Worm (Caenorhabditis elegans) whole organism, L4 larva: ENCODE results near the gene icln-1.
A peak's percentile ranks its signal among the peaks of the same experiment; 100 is the strongest.

Source experiments
- F49E8.2 ChIP-seq: sonication (generic microtip); optimal IDR thresholded peaks from 2 replicates; lab custom pipeline; 2016; ENCODE audit warnings: missing compliant biosample characterization, mild to moderate bottlenecking, missing genetic modification characterization, borderline replicate concordance
- T20F7.1 ChIP-seq: fragments of 200-800 bp; sonication (Bioruptor generic); optimal IDR thresholded peaks from 2 replicates; lab custom pipeline; 2018; ENCODE audit warnings: mild to moderate bottlenecking, missing genetic modification characterization, missing compliant biosample characterization
- T26A8.4 ChIP-seq: fragments of 200-800 bp; sonication (Bioruptor generic); IDR thresholded peaks from 2 replicates; pipeline ENCODE4 v1.3.6; 2022; ENCODE audit warnings: missing genetic modification characterization, missing compliant biosample characterization
- Y75B8A.6 ChIP-seq: fragments of 200-800 bp; sonication (Bioruptor generic); IDR thresholded peaks from 2 replicates; pipeline ENCODE4 v1.3.6; 2022; ENCODE audit warnings: missing genetic modification reagents, missing genetic modification characterization, missing compliant biosample characterization
- aha-1 ChIP-seq: fragments of 150-350 bp; peaks from one replicate; lab custom pipeline; 2014; ENCODE audit warnings: missing biosample characterization, missing genetic modification characterization
- aly-2 ChIP-seq: sonication (generic microtip); optimal IDR thresholded peaks from 2 replicates; lab custom pipeline; 2018; ENCODE audit warnings: missing biosample characterization, missing genetic modification characterization
- attf-4 ChIP-seq: sonication (generic microtip); optimal IDR thresholded peaks from 3 replicates; lab custom pipeline; 2017; ENCODE audit warnings: missing biosample characterization, missing genetic modification characterization
- ceh-28 ChIP-seq: fragments of 150-350 bp; optimal IDR thresholded peaks from 2 replicates; lab custom pipeline; 2014; ENCODE audit warnings: missing biosample characterization, missing genetic modification reagents, missing genetic modification characterization
- ceh-32 ChIP-seq: sonication (generic microtip); optimal IDR thresholded peaks from 2 replicates; lab custom pipeline; 2016; ENCODE audit warnings: mild to moderate bottlenecking, missing genetic modification characterization, missing compliant biosample characterization; ENCODE audit not compliant: poor library complexity
- ceh-82 ChIP-seq: sonication (generic microtip); optimal IDR thresholded peaks from 2 replicates; lab custom pipeline; 2017; ENCODE audit warnings: missing biosample characterization, missing genetic modification characterization
- cey-2 ChIP-seq: sonication (generic microtip); optimal IDR thresholded peaks from 3 replicates; lab custom pipeline; 2017; ENCODE audit warnings: missing genetic modification characterization, mild to moderate bottlenecking, missing compliant biosample characterization, antibody characterized with exemption, borderline replicate concordance; ENCODE audit not compliant: insufficient read depth
- ctbp-1 ChIP-seq: fragments of 200-800 bp; sonication (Bioruptor generic); IDR thresholded peaks from 2 replicates; pipeline ENCODE4 v1.3.6; 2022; ENCODE audit warnings: missing genetic modification reagents, missing genetic modification characterization, missing compliant biosample characterization
- daf-12 ChIP-seq: fragments of 150-350 bp; optimal IDR thresholded peaks from 2 replicates; lab custom pipeline; 2014; ENCODE audit warnings: missing biosample characterization, missing genetic modification reagents, missing genetic modification characterization
- daf-16 ChIP-seq, 3 experiments: sonication (generic microtip); optimal IDR thresholded peaks; 2 replicates each; lab custom pipeline; 2016 to 2017; ENCODE audit warnings: missing genetic modification characterization in 3 of 3, missing genetic modification reagents in 3 of 3, mild to moderate bottlenecking in 2 of 3, missing compliant biosample characterization in 2 of 3, missing biosample characterization in 1 of 3, moderate library complexity in 1 of 3
- duxl-1 ChIP-seq: sonication (generic microtip); optimal IDR thresholded peaks from 2 replicates; lab custom pipeline; 2016; ENCODE audit warnings: mild to moderate bottlenecking, missing genetic modification characterization, moderate library complexity, missing compliant biosample characterization; ENCODE audit not compliant: poor library complexity
- egl-43 ChIP-seq: fragments of 200-800 bp; sonication (Bioruptor generic); IDR thresholded peaks from 2 replicates; pipeline ENCODE4 v1.3.6; 2022; ENCODE audit warnings: missing genetic modification reagents, missing genetic modification characterization, missing compliant biosample characterization
- hif-1 ChIP-seq, 2 experiments: sonication (generic microtip); optimal IDR thresholded peaks; 2 replicates each; lab custom pipeline; 2016 to 2017; ENCODE audit warnings: missing compliant biosample characterization in 2 of 2, missing genetic modification characterization in 2 of 2, missing genetic modification reagents in 2 of 2, missing genotype in 2 of 2, mild to moderate bottlenecking in 1 of 2
- hlh-11 ChIP-seq: fragments of 200-800 bp; sonication (Bioruptor generic); optimal IDR thresholded peaks from 2 replicates; lab custom pipeline; 2018; ENCODE audit warnings: mild to moderate bottlenecking, missing genetic modification characterization, missing compliant biosample characterization
- lim-7 ChIP-seq: fragments of 200-800 bp; sonication (Bioruptor generic); IDR thresholded peaks from 2 replicates; pipeline ENCODE4 v1.3.6; 2022; ENCODE audit warnings: missing genetic modification characterization, missing compliant biosample characterization
- lin-1 ChIP-seq: fragments of 200-800 bp; sonication (Bioruptor generic); IDR thresholded peaks from 2 replicates; pipeline ENCODE4 v1.3.6; 2022; ENCODE audit warnings: missing genetic modification reagents, missing genetic modification characterization, missing compliant biosample characterization
- lin-15B ChIP-seq: fragments of 150-350 bp; sonication (generic microtip); optimal IDR thresholded peaks from 3 replicates; lab custom pipeline; 2014; ENCODE audit warnings: missing biosample characterization, missing genetic modification characterization
- lin-39 ChIP-seq: fragments of 150-350 bp; optimal IDR thresholded peaks from 2 replicates; lab custom pipeline; 2014; ENCODE audit warnings: missing biosample characterization, missing genetic modification reagents, missing genetic modification characterization
- lir-3 ChIP-seq: sonication (generic microtip); optimal IDR thresholded peaks from 2 replicates; lab custom pipeline; 2016; ENCODE audit warnings: mild to moderate bottlenecking, missing genetic modification characterization, missing compliant biosample characterization
- lsy-2 ChIP-seq, 2 experiments: fragments of 150-350 bp in 1 of 2; sonication (generic microtip) in 1 of 2; optimal IDR thresholded peaks; 2 replicates each; lab custom pipeline; 2014 to 2017; ENCODE audit warnings: missing biosample characterization in 2 of 2, missing genetic modification characterization in 2 of 2
- madf-5 ChIP-seq, 2 experiments: fragments of 200-800 bp; sonication (Bioruptor generic); IDR thresholded peaks; 2 replicates each; pipeline ENCODE4 v1.3.6; 2022; ENCODE audit warnings: missing compliant biosample characterization in 2 of 2, missing genetic modification characterization in 2 of 2
- mdl-1 ChIP-seq, 2 experiments: fragments of 150-350 bp in 1 of 2; sonication (generic microtip) in 1 of 2; optimal IDR thresholded peaks; 2 replicates each; lab custom pipeline; 2014 to 2017; ENCODE audit warnings: missing biosample characterization in 2 of 2, missing genetic modification characterization in 2 of 2
- mep-1 ChIP-seq: fragments of 150-350 bp; sonication (generic microtip); optimal IDR thresholded peaks from 3 replicates; lab custom pipeline; 2014; ENCODE audit warnings: missing biosample characterization, missing genetic modification characterization
- mxl-3 ChIP-seq: fragments of 200-800 bp; sonication (Bioruptor generic); optimal IDR thresholded peaks from 2 replicates; lab custom pipeline; 2018; ENCODE audit warnings: mild to moderate bottlenecking, missing genetic modification characterization, missing compliant biosample characterization
- nhr-28 ChIP-seq: fragments of 150-350 bp; optimal IDR thresholded peaks from 2 replicates; lab custom pipeline; 2014; ENCODE audit warnings: missing biosample characterization, missing genetic modification characterization
- php-3 ChIP-seq: fragments of 200-800 bp; sonication (Bioruptor generic); IDR thresholded peaks from 2 replicates; pipeline ENCODE4 v1.3.6; 2022; ENCODE audit warnings: missing genetic modification reagents, missing genetic modification characterization, missing compliant biosample characterization
- saeg-2 ChIP-seq: fragments of 200-800 bp; sonication (Bioruptor generic); IDR thresholded peaks from 2 replicates; pipeline ENCODE4 v1.3.6; 2022; ENCODE audit warnings: missing genetic modification reagents, missing genetic modification characterization, missing compliant biosample characterization
- sdz-12 ChIP-seq: fragments of 200-800 bp; sonication (Bioruptor generic); optimal IDR thresholded peaks from 2 replicates; lab custom pipeline; 2018; ENCODE audit warnings: mild to moderate bottlenecking, missing genetic modification characterization, missing compliant biosample characterization
- set-16 ChIP-seq: fragments of 200-800 bp; sonication (Bioruptor generic); IDR thresholded peaks from 2 replicates; pipeline ENCODE4 v1.3.6; 2022; ENCODE audit warnings: missing genetic modification reagents, missing genetic modification characterization, missing compliant biosample characterization
- skn-1 ChIP-seq: fragments of 150-350 bp; optimal IDR thresholded peaks from 2 replicates; lab custom pipeline; 2014; ENCODE audit warnings: missing biosample characterization, missing genetic modification characterization
- snpc-1.2 ChIP-seq: fragments of 200-800 bp; sonication (Bioruptor generic); IDR thresholded peaks from 2 replicates; pipeline ENCODE4 v1.3.6; 2022; ENCODE audit warnings: missing genetic modification reagents, missing genetic modification characterization, missing compliant biosample characterization
- spr-1 ChIP-seq: sonication (generic microtip); optimal IDR thresholded peaks from 2 replicates; lab custom pipeline; 2016; ENCODE audit warnings: mild to moderate bottlenecking, missing genetic modification characterization, missing compliant biosample characterization
- tra-1 ChIP-seq: fragments of 200-800 bp; sonication (Bioruptor generic); IDR thresholded peaks from 2 replicates; pipeline ENCODE4 v1.3.6; 2022; ENCODE audit warnings: missing genetic modification reagents, missing genetic modification characterization, missing compliant biosample characterization
- unc-130 ChIP-seq: sonication (generic microtip); optimal IDR thresholded peaks from 2 replicates; lab custom pipeline; 2016; ENCODE audit warnings: missing genetic modification reagents, missing genetic modification characterization, missing compliant biosample characterization
- unc-62 ChIP-seq, 3 experiments: fragments of 150-350 bp in 1 of 3; sonication (generic microtip); optimal IDR thresholded peaks in 2 of 3; peaks in 1 of 3; 1 replicate in 1 of 3; 2 replicates in 2 of 3; lab custom pipeline; 2014 to 2017; ENCODE audit warnings: missing biosample characterization in 3 of 3, missing genetic modification characterization in 3 of 3, missing genetic modification reagents in 3 of 3, missing genotype in 1 of 3
- zag-1 ChIP-seq: fragments of 150-350 bp; optimal IDR thresholded peaks from 2 replicates; lab custom pipeline; 2014; ENCODE audit warnings: missing biosample characterization, missing genetic modification characterization
- zfp-3 ChIP-seq: fragments of 200-800 bp; sonication (Bioruptor generic); conservative IDR thresholded peaks from 2 replicates; pipeline ENCODE4 v1.3.6; 2022; ENCODE audit warnings: missing genetic modification reagents, missing genetic modification characterization, missing compliant biosample characterization

icln-1 gene

DNA sequence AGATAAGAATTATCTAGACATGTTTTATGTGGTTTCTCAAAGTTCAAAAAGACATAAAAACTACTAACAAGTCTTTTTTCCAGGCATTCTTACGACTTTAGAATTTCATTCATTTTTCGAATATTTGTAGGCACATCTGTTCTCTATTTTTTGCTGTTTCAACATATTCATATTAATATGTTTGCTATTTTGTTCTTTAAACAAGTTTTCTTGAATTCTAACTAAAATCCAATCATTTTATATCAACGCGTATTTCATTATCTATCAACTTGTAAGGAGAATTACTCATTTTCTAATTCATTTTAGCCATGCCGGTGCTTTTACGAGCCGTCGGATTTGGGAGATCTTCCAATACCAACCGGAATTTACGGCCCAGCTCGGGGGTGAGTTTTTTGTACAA lies 13.4 kb downstream of the icln-1 start, which contains the start of gene twk-8:
Gene twk-8 (plus strand): TSS at position 301 of the 400 bp plus-strand sequence.
- TF ChIP-seq set-16 (no peak), saeg-2 (GFP tag; lab: Robert Waterston, UW) (no peak), F49E8.2 (tag; lab: Kevin White, UChicago) (no peak), nhr-28 (tag; lab: Kevin White, UChicago) (no peak), daf-12 (no peak), mep-1 (no peak), mdl-1 (tag; optimal IDR thresholded peaks at IDR 0.05; lab: Kevin White, UChicago) (no peak), lin-39 (tag; lab: Kevin White, UChicago) (no peak), ceh-28 (tag; lab: Kevin White, UChicago) (no peak), hif-1 (tag; optimal IDR thresholded peaks at IDR 0.05; lab: Kevin White, UChicago) (no peak), lin-15B (no peak), lir-3 (tag; lab: Kevin White, UChicago) (no peak), mxl-3 (GFP tag; lab: Kevin White, UChicago) (no peak), aly-2 (tag; lab: Kevin White, UChicago) (no peak), attf-4 (tag; lab: Kevin White, UChicago) (no peak), sdz-12 (no peak), Y75B8A.6 (no peak), ceh-32 (no peak), skn-1 (tag; lab: Kevin White, UChicago) (no peak), aha-1 (tag; lab: Kevin White, UChicago) (no peak)
- TF ChIP-seq, all 104 proteins: peak for 0

- TF ChIP-seq snpc-1.2 (GFP tag; lab: Robert Waterston, UW) (no peak), daf-16 (GFP tag; optimal IDR thresholded peaks at IDR 0.05; lab: Kevin White, UChicago) (peak in 1 of 2 experiments; percentile 82), daf-16 (tag; optimal IDR thresholded peaks at IDR 0.05; lab: Kevin White, UChicago) (no peak), aha-1 (tag; lab: Kevin White, UChicago) (peak; percentile 21), hlh-11 (peak; percentile 33), unc-62 (GFP tag; optimal IDR thresholded peaks at IDR 0.05 in 1 of 2; lab: Kevin White, UChicago) (peak in 1 of 2 experiments; percentile 88), unc-62 (tag; optimal IDR thresholded peaks at IDR 0.05; lab: Kevin White, UChicago) (no peak), php-3 (GFP tag; lab: Robert Waterston, UW) (no peak)
These were observed 15.3 kb downstream of the icln-1 start for ce11 chrIV:9080201-9080600.

DNA sequence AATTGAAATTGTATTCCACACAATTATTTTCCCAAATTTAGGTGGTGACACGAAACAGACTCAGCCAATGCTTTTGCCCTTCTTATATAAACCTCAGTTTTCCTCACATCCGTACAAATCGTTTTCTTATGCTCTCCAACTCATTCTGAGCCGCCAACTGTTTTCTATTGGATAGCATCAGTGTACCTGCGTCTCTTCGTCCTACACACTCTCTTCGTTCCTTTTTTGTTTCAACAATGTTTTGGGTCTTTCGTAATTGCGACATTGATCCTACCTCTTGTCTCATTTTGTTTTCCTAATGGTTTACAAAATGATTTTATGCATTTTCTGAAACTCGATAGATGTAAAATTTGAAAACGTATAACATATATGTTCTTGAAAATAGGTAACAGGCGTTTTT lies 16.1 kb downstream of the icln-1 start:
- peak in 1 of 2 experiments; percentile 70 for TF ChIP-seq daf-16 (GFP tag; optimal IDR thresholded peaks at IDR 0.05; lab: Kevin White, UChicago)
- no peak for TF ChIP-seq daf-16 (tag; optimal IDR thresholded peaks at IDR 0.05; lab: Kevin White, UChicago)
- TF ChIP-seq egl-43 (GFP tag; lab: Robert Waterston, UW) = no peak

- TF ChIP-seq php-3 (GFP tag; lab: Robert Waterston, UW) (no peak), hif-1 (tag; optimal IDR thresholded peaks at IDR 0.05; lab: Kevin White, UChicago) (peak in 1 of 2 experiments; percentile 1)
These were observed 17.0 kb downstream of the icln-1 start, which contains the start of gene mans-4 for ce11 chrIV:9078469-9078868. Gene mans-4, minus strand, starts transcription at chrIV:9078569.

DNA sequence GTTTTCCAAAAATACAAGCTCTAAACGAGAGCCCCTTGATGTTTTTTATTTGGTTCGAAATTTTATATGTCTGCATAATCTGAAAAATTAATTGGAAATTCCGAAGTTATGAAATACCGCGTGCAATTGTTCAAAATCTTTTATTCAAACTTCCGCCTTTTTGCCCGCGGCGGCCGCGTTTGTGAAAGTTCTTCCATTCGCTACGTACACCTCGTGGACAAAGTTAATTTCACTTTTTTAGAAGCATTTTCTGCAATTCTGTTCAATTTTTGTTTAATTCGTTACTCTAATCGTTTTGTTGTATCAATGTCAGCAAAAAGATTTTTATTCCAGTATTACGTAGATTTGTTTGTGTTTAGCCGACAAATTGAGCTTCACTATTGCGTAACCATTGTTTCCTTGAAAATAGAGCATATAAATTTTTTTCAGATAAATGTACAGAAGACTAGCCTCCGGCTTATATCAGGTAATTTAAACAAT lies 21.2 kb downstream of the icln-1 start, which contains the start of gene mppb-1:
Gene mppb-1 (plus strand): TSS at position 430 of the 480 bp plus-strand sequence.
- 0 out of 4 replicates have a peak, but pooled peaks of 1 of the 2 experiments have one; percentile 41 for TF ChIP-seq madf-5 (GFP tag; IDR thresholded peaks at IDR 0.05; lab: Robert Waterston, UW)
- 0 out of 2 replicates have a peak, but pooled peaks have one; percentile 16 for TF ChIP-seq Y75B8A.6
- no peak for TF ChIP-seq lim-7 (GFP tag; lab: Robert Waterston, UW)
- TF ChIP-seq duxl-1 (tag; lab: Kevin White, UChicago) = peak; percentile 85
- TF ChIP-seq unc-130 (GFP tag; lab: Kevin White, UChicago) = peak; percentile 94
- no peak for TF ChIP-seq cey-2 (tag; lab: Kevin White, UChicago)
- TF ChIP-seq mxl-3 (GFP tag; lab: Kevin White, UChicago) = peak; percentile 51
- peak; percentile 50; the same call in 1 of the 2 replicates for TF ChIP-seq T26A8.4 (GFP tag; lab: Robert Waterston, UW)
- TF ChIP-seq ceh-28 (tag; lab: Kevin White, UChicago) = no peak
- no peak for TF ChIP-seq zag-1 (tag; lab: Kevin White, UChicago)
- TF ChIP-seq tra-1 = 0 out of 2 replicates have a peak, but pooled peaks have one; percentile 53
- no peak for TF ChIP-seq ceh-82 (tag; lab: Kevin White, UChicago)
- peak; percentile 70; the same call in 1 of the 2 replicates for TF ChIP-seq zfp-3 (GFP tag; lab: Robert Waterston, UW)
- 0 out of 2 replicates have a peak, but pooled peaks have one; percentile 34 for TF ChIP-seq ctbp-1
- no peak for TF ChIP-seq set-16
- no peak for TF ChIP-seq lin-1 (GFP tag; lab: Robert Waterston, UW)
- peak in 1 of 2 experiments; percentile 95 for TF ChIP-seq hif-1 (tag; optimal IDR thresholded peaks at IDR 0.05; lab: Kevin White, UChicago)
- peak; percentile 61 for TF ChIP-seq T20F7.1 (GFP tag; lab: Kevin White, UChicago)
- no peak for TF ChIP-seq spr-1 (tag; lab: Kevin White, UChicago)
- peak in 1 of 2 experiments; percentile 87 for TF ChIP-seq lsy-2 (tag; optimal IDR thresholded peaks at IDR 0.05; lab: Kevin White, UChicago)
